Worm (Caenorhabditis elegans) whole organism, L1 larva: ENCODE measurements around the gene flad-1.

Source experiments
- C16A3.4 ChIP-seq: fragments of 150-350 bp; optimal IDR thresholded peaks from 2 replicates; lab custom pipeline; 2014; ENCODE audit warnings: missing biosample characterization, missing genetic modification characterization
- F16B12.6 ChIP-seq: fragments of 150-350 bp; optimal IDR thresholded peaks from 2 replicates; lab custom pipeline; 2014; ENCODE audit warnings: missing biosample characterization, missing genetic modification characterization
- aha-1 ChIP-seq: fragments of 150-350 bp; optimal IDR thresholded peaks from 2 replicates; lab custom pipeline; 2014; ENCODE audit warnings: missing biosample characterization, missing genetic modification characterization
- alr-1 ChIP-seq: fragments of 200-800 bp; sonication (Bioruptor generic); optimal IDR thresholded peaks from 2 replicates; lab custom pipeline; 2018; ENCODE audit warnings: borderline replicate concordance, mild to moderate bottlenecking, missing genetic modification characterization, missing compliant biosample characterization
- aly-2 ChIP-seq: fragments of 150-350 bp; optimal IDR thresholded peaks from 2 replicates; lab custom pipeline; 2014; ENCODE audit warnings: missing biosample characterization, missing genetic modification characterization
- blmp-1 ChIP-seq: fragments of 150-350 bp; optimal IDR thresholded peaks from 2 replicates; lab custom pipeline; 2014; ENCODE audit warnings: missing biosample characterization, missing genetic modification characterization
- ceh-63 ChIP-seq: fragments of 200-800 bp; sonication (Bioruptor generic); optimal IDR thresholded peaks from 2 replicates; lab custom pipeline; 2018; ENCODE audit warnings: mild to moderate bottlenecking, missing genetic modification characterization, missing compliant biosample characterization
- ces-1 ChIP-seq: fragments of 150-350 bp; optimal IDR thresholded peaks from 2 replicates; lab custom pipeline; 2014; ENCODE audit warnings: missing biosample characterization, missing genetic modification reagents, missing genetic modification characterization
- dsc-1 ChIP-seq: sonication (generic microtip); optimal IDR thresholded peaks from 2 replicates; lab custom pipeline; 2016; ENCODE audit warnings: mild to moderate bottlenecking, missing genetic modification characterization, missing compliant biosample characterization
- efl-1 ChIP-seq, 4 experiments: fragments of 150-350 bp; optimal IDR thresholded peaks in 3 of 4; peaks in 1 of 4; 1 replicate in 1 of 4; 2 replicates in 3 of 4; lab custom pipeline; 2014; ENCODE audit warnings: missing biosample characterization in 2 of 4, missing genetic modification characterization in 2 of 4, missing genetic modification reagents in 2 of 4
- efl-3 ChIP-seq: fragments of 200-800 bp; sonication (Bioruptor generic); optimal IDR thresholded peaks from 2 replicates; lab custom pipeline; 2018; ENCODE audit warnings: mild to moderate bottlenecking, missing genetic modification characterization, missing compliant biosample characterization
- egl-13 ChIP-seq: sonication (generic microtip); optimal IDR thresholded peaks from 2 replicates; lab custom pipeline; 2016; ENCODE audit warnings: missing genotype, missing genetic modification reagents, missing genetic modification characterization, missing compliant biosample characterization
- ets-5 ChIP-seq: fragments of 200-800 bp; sonication (Bioruptor generic); IDR thresholded peaks from 2 replicates; pipeline ENCODE4 v1.3.6; 2022; ENCODE audit warnings: missing genetic modification characterization, missing compliant biosample characterization
- fkh-10 ChIP-seq: sonication (generic microtip); optimal IDR thresholded peaks from 2 replicates; lab custom pipeline; 2017; ENCODE audit warnings: missing biosample characterization, missing genetic modification reagents, missing genetic modification characterization
- fkh-8 ChIP-seq: sonication (generic microtip); optimal IDR thresholded peaks from 2 replicates; lab custom pipeline; 2016; ENCODE audit warnings: mild to moderate bottlenecking, missing genetic modification characterization, missing compliant biosample characterization
- fos-1 ChIP-seq: fragments of 150-350 bp; optimal IDR thresholded peaks from 2 replicates; lab custom pipeline; 2014; ENCODE audit warnings: missing biosample characterization, missing genetic modification characterization
- hlh-17 ChIP-seq: fragments of 200-800 bp; sonication (Bioruptor generic); optimal IDR thresholded peaks from 2 replicates; lab custom pipeline; 2018; ENCODE audit warnings: missing genetic modification characterization, mild to moderate bottlenecking, missing compliant biosample characterization, moderate library complexity, borderline replicate concordance
- hpl-2 ChIP-seq: fragments of 150-350 bp; optimal IDR thresholded peaks from 2 replicates; lab custom pipeline; 2014; ENCODE audit warnings: missing biosample characterization, missing genetic modification reagents, missing genetic modification characterization
- irx-1 ChIP-seq: sonication (generic microtip); optimal IDR thresholded peaks from 2 replicates; lab custom pipeline; 2016; ENCODE audit warnings: missing genetic modification characterization, missing compliant biosample characterization
- isw-1 ChIP-seq: fragments of 200-800 bp; sonication (Bioruptor generic); IDR thresholded peaks from 2 replicates; pipeline ENCODE4 v1.3.6; 2022; ENCODE audit warnings: missing genetic modification characterization, missing compliant biosample characterization
- jun-1 ChIP-seq: fragments of 150-350 bp; optimal IDR thresholded peaks from 2 replicates; lab custom pipeline; 2014; ENCODE audit warnings: missing biosample characterization, missing genetic modification reagents, missing genetic modification characterization
- lin-14 ChIP-seq: fragments of 200-800 bp; sonication (Bioruptor generic); optimal IDR thresholded peaks from 2 replicates; lab custom pipeline; 2018; ENCODE audit warnings: mild to moderate bottlenecking, missing genetic modification characterization, moderate library complexity, missing compliant biosample characterization
- lin-35 ChIP-seq, 2 experiments: fragments of 150-350 bp; optimal IDR thresholded peaks; 2 replicates each; lab custom pipeline; 2014; ENCODE audit warnings: missing biosample characterization in 2 of 2, missing genetic modification characterization in 2 of 2, missing genetic modification reagents in 2 of 2
- lin-39 ChIP-seq: fragments of 150-350 bp; optimal IDR thresholded peaks from 2 replicates; lab custom pipeline; 2014; ENCODE audit warnings: missing biosample characterization, missing genetic modification reagents, missing genetic modification characterization
- mab-9 ChIP-seq: fragments of 200-800 bp; sonication (Bioruptor generic); IDR thresholded peaks from 2 replicates; pipeline ENCODE4 v1.3.6; 2022; ENCODE audit warnings: missing genetic modification reagents, missing genetic modification characterization, missing compliant biosample characterization
- mef-2 ChIP-seq: fragments of 150-350 bp; optimal IDR thresholded peaks from 2 replicates; lab custom pipeline; 2014; ENCODE audit warnings: missing biosample characterization, missing genetic modification characterization
- mep-1 ChIP-seq: fragments of 150-350 bp; optimal IDR thresholded peaks from 2 replicates; lab custom pipeline; 2014; ENCODE audit warnings: missing biosample characterization, missing genetic modification characterization
- nhr-11 ChIP-seq: fragments of 150-350 bp; optimal IDR thresholded peaks from 2 replicates; lab custom pipeline; 2014; ENCODE audit warnings: missing biosample characterization, missing genetic modification characterization
- nhr-12 ChIP-seq: sonication (generic microtip); optimal IDR thresholded peaks from 2 replicates; lab custom pipeline; 2017; ENCODE audit warnings: missing biosample characterization, missing genetic modification characterization
- nhr-20 ChIP-seq: sonication (generic microtip); optimal IDR thresholded peaks from 2 replicates; lab custom pipeline; 2016; ENCODE audit warnings: mild to moderate bottlenecking, missing genetic modification characterization, missing compliant biosample characterization
- nhr-28 ChIP-seq: fragments of 150-350 bp; optimal IDR thresholded peaks from 2 replicates; lab custom pipeline; 2014; ENCODE audit warnings: missing biosample characterization, missing genetic modification characterization
- nhr-76 ChIP-seq: sonication (generic microtip); optimal IDR thresholded peaks from 2 replicates; lab custom pipeline; 2017; ENCODE audit warnings: missing biosample characterization, missing genetic modification characterization
- nhr-77 ChIP-seq: fragments of 150-350 bp; optimal IDR thresholded peaks from 2 replicates; lab custom pipeline; 2014; ENCODE audit warnings: missing biosample characterization, missing genetic modification characterization
- nhr-85 ChIP-seq: sonication (generic microtip); peaks from one replicate; lab custom pipeline; 2016; ENCODE audit warnings: missing genetic modification characterization, inconsistent platforms, missing compliant biosample characterization
- pax-3 ChIP-seq: fragments of 200-800 bp; sonication (Bioruptor generic); optimal IDR thresholded peaks from 2 replicates; lab custom pipeline; 2018; ENCODE audit warnings: mild to moderate bottlenecking, missing genetic modification characterization, moderate library complexity, missing compliant biosample characterization
- pqm-1 ChIP-seq: sonication (generic microtip); optimal IDR thresholded peaks from 3 replicates; lab custom pipeline; 2017; ENCODE audit warnings: missing biosample characterization, missing genetic modification characterization
- rnt-1 ChIP-seq: sonication (generic microtip); optimal IDR thresholded peaks from 2 replicates; lab custom pipeline; 2016; ENCODE audit warnings: mild to moderate bottlenecking, missing genetic modification characterization, moderate library complexity, missing compliant biosample characterization
- snpc-4 ChIP-seq: fragments of 150-350 bp; optimal IDR thresholded peaks from 2 replicates; lab custom pipeline; 2014; ENCODE audit warnings: missing biosample characterization, missing genetic modification characterization
- tbx-2 ChIP-seq: sonication (generic microtip); optimal IDR thresholded peaks from 2 replicates; lab custom pipeline; 2016; ENCODE audit warnings: missing genetic modification characterization, missing compliant biosample characterization
- unc-130 ChIP-seq: fragments of 150-350 bp; optimal IDR thresholded peaks from 2 replicates; lab custom pipeline; 2017; ENCODE audit warnings: missing biosample characterization, missing genetic modification characterization, inconsistent platforms
- unc-30 ChIP-seq: sonication (generic microtip); optimal IDR thresholded peaks from 2 replicates; lab custom pipeline; 2017; ENCODE audit warnings: missing biosample characterization, missing genetic modification characterization
- unc-62 ChIP-seq: fragments of 150-350 bp; optimal IDR thresholded peaks from 2 replicates; lab custom pipeline; 2014; ENCODE audit warnings: missing biosample characterization, missing genetic modification reagents, missing genetic modification characterization
- unc-86 ChIP-seq: sonication (generic microtip); optimal IDR thresholded peaks from 2 replicates; lab custom pipeline; 2016; ENCODE audit warnings: missing genetic modification characterization, missing compliant biosample characterization
- vab-15 ChIP-seq: sonication (generic microtip); optimal IDR thresholded peaks from 2 replicates; lab custom pipeline; 2017; ENCODE audit warnings: missing genotype, mild to moderate bottlenecking, missing genetic modification characterization, missing compliant biosample characterization
- ztf-4 ChIP-seq: fragments of 150-350 bp; optimal IDR thresholded peaks from 2 replicates; lab custom pipeline; 2014; ENCODE audit warnings: missing biosample characterization, missing genetic modification characterization

Gene flad-1

DNA sequence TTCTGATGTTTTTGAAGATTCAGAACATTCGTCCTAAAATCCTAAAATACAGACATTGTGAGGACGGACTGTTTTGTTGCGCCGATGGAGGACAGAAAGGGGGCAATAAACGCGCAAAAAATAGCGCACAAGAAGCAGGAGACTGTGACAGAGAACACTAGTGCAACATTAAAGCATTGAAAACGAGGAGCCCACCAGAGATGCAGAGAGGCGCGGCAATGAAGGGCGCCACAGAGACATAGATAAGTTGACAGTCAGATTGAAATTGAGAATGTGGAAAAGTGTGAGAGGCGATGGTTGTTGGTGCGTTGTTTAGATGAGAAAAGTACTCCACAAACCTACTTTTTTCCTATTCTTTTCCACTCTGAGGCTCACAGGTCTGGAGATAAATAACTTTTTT is 31.0 kb downstream of the flad-1 start, which contains the start of gene aakg-5 (continued):
- TF ChIP-seq mep-1 (tag; lab: Kevin White, UChicago) (peak; percentile 72), nhr-12 (tag; lab: Kevin White, UChicago) (no peak), unc-86 (tag; lab: Kevin White, UChicago) (peak; percentile 77), alr-1 (tag; lab: Kevin White, UChicago) (no peak), aha-1 (tag; lab: Kevin White, UChicago) (no peak), mab-9 (0 out of 2 replicates have a peak, but pooled peaks have one; percentile 57), efl-1 (optimal IDR thresholded peaks at IDR 0.05; lab: Kevin White, UChicago) (peak; percentile 84 to 92), efl-1 (GFP tag; optimal IDR thresholded peaks at IDR 0.05 in 1 of 2; lab: Kevin White, UChicago) (peak; percentile 58 to 94), lin-35 (GFP tag; optimal IDR thresholded peaks at IDR 0.05; lab: Kevin White, UChicago) (peak; percentile 72 to 88), nhr-77 (peak; percentile 90), unc-30 (tag; lab: Kevin White, UChicago) (no peak), hpl-2 (GFP tag; lab: Kevin White, UChicago) (no peak), pax-3 (tag; lab: Kevin White, UChicago) (peak; percentile 21), hlh-17 (GFP tag; lab: Kevin White, UChicago) (no peak), nhr-85 (tag; lab: Kevin White, UChicago) (peak; percentile 99), nhr-11 (tag; lab: Kevin White, UChicago) (peak; percentile 79), ceh-63 (GFP tag; lab: Kevin White, UChicago) (no peak), ztf-4 (tag; lab: Kevin White, UChicago) (peak; percentile 63), isw-1 (GFP tag; lab: Robert Waterston, UW) (0 out of 2 replicates have a peak, but pooled peaks have one; percentile 28), aly-2 (no peak), unc-130 (tag; lab: Kevin White, UChicago) (peak; percentile 54), ets-5 (GFP tag; lab: Robert Waterston, UW) (no peak), fkh-10 (GFP tag; lab: Kevin White, UChicago) (peak; percentile 37), lin-39 (peak; percentile 46), nhr-28 (tag; lab: Kevin White, UChicago) (no peak), efl-3 (GFP tag; lab: Kevin White, UChicago) (no peak), C16A3.4 (tag; lab: Kevin White, UChicago) (peak; percentile 56), nhr-20 (tag; lab: Kevin White, UChicago) (peak; percentile 94), unc-62 (GFP tag; lab: Kevin White, UChicago) (no peak), rnt-1 (tag; lab: Kevin White, UChicago) (peak; percentile 90), ces-1 (GFP tag; lab: Kevin White, UChicago) (no peak), mef-2 (tag; lab: Kevin White, UChicago) (no peak), dsc-1 (peak; percentile 70), irx-1 (tag; lab: Kevin White, UChicago) (peak; percentile 66), blmp-1 (tag; lab: Kevin White, UChicago) (peak; percentile 86), snpc-4 (peak; percentile 41)

- TF ChIP-seq pqm-1 = no peak
- no peak for TF ChIP-seq fkh-8
- TF ChIP-seq blmp-1 (tag; lab: Kevin White, UChicago) = no peak
- TF ChIP-seq F16B12.6 (tag; lab: Kevin White, UChicago) = no peak
- no peak for TF ChIP-seq vab-15 (tag; lab: Kevin White, UChicago)
- TF ChIP-seq nhr-28 (tag; lab: Kevin White, UChicago) = no peak
- no peak for TF ChIP-seq tbx-2 (tag; lab: Kevin White, UChicago)
- TF ChIP-seq nhr-85 (tag; lab: Kevin White, UChicago) = no peak
- no peak for TF ChIP-seq unc-86 (tag; lab: Kevin White, UChicago)
- TF ChIP-seq mab-9 = no peak
- TF ChIP-seq lin-14 (GFP tag; lab: Kevin White, UChicago) = no peak
- TF ChIP-seq egl-13 = no peak
- no peak for TF ChIP-seq pax-3 (tag; lab: Kevin White, UChicago)
- no peak for TF ChIP-seq ces-1 (GFP tag; lab: Kevin White, UChicago)
- TF ChIP-seq nhr-76 (tag; lab: Kevin White, UChicago) = no peak
- no peak for TF ChIP-seq jun-1 (tag; lab: Kevin White, UChicago)
- no peak for TF ChIP-seq ets-5 (GFP tag; lab: Robert Waterston, UW)
- TF ChIP-seq fos-1 (tag; lab: Kevin White, UChicago) = no peak
These were observed 32.5 kb downstream of the flad-1 start, which contains the start of gene R53.8 for ce11 chrII:9976405-9976804. Gene R53.8, plus strand, starts transcription at chrII:9976705.
